Worm (Caenorhabditis elegans): ENCODE results near the gene grd-11.
A peak's percentile ranks its signal among the peaks of the same experiment; 100 is the strongest.

Gene grd-11

DNA sequence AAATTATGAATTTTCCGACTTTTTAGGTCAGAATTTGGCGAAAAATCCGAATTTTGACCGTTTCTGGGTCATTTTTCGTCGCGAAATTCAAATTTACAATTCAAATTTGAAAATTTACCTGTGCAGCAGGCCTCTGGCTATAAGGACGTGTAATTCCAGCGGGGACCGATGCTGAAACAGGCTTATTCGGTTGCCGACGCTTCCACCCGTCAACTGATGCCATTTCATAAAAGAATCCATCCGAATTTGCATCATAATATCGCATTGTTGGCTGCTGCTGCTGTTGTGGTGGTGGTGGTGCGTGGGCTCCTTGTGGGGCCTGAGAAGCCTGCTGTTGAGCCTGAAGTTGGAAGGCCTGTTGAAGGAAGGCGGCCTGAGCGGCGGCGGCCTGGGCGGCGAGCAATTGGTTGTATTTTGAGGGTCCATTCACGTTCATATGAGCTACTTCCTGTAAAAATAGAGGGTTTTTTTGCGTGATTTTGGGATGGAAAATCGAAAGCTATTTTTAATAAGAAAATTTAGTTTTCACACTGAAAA is 43.0 kb downstream of the grd-11 start:
- TF ChIP-seq cebp-1 (GFP tag; IDR thresholded peaks at IDR 0.05): no peak
- TF ChIP-seq cebp-1 (tag; optimal IDR thresholded peaks at IDR 0.05): peak; percentile 13
- no peak for TF ChIP-seq unc-62 (GFP tag; optimal IDR thresholded peaks at IDR 0.05)
- peak; percentile 39; the same call in 1 of the 2 replicates for TF ChIP-seq egrh-3 (GFP tag; IDR thresholded peaks at IDR 0.05)
- no peak for TF ChIP-seq mxl-1 (tag; optimal IDR thresholded peaks at IDR 0.05)
- no peak for TF ChIP-seq D2030.7 (GFP tag; IDR thresholded peaks at IDR 0.05)
- no peak for TF ChIP-seq zim-3 (tag; optimal IDR thresholded peaks at IDR 0.05)
- no peak for TF ChIP-seq attf-3 (GFP tag; conservative IDR thresholded peaks at IDR 0.05)
- no peak for TF ChIP-seq ztf-18 (tag; optimal IDR thresholded peaks at IDR 0.05)
- no peak for TF ChIP-seq ccch-3 (GFP tag; optimal IDR thresholded peaks at IDR 0.05)
- TF ChIP-seq F39B2.1 (GFP tag; IDR thresholded peaks at IDR 0.05): no peak
- no peak for TF ChIP-seq efl-1 (GFP tag; optimal IDR thresholded peaks at IDR 0.05)
- TF ChIP-seq zfh-2 (GFP tag; conservative IDR thresholded peaks at IDR 0.05): peak; percentile 82
- TF ChIP-seq F37B4.10 (GFP tag; IDR thresholded peaks at IDR 0.05): 0 out of 2 replicates have a peak, but pooled peaks have one; percentile 56
- TF ChIP-seq mcd-1 (GFP tag; IDR thresholded peaks at IDR 0.05): 0 out of 2 replicates have a peak, but pooled peaks have one; percentile 11
- no peak for TF ChIP-seq sea-2 (GFP tag; IDR thresholded peaks at IDR 0.05)
- TF ChIP-seq ceh-58 (GFP tag; IDR thresholded peaks at IDR 0.05): no peak
- no peak for TF ChIP-seq lsl-1 (GFP tag; optimal IDR thresholded peaks at IDR 0.05)
- TF ChIP-seq aptf-2 (GFP tag; conservative IDR thresholded peaks at IDR 0.05): no peak
- no peak for TF ChIP-seq Y53G8AR.9 (GFP tag; conservative IDR thresholded peaks at IDR 0.05)
- TF ChIP-seq athp-1 (tag; optimal IDR thresholded peaks at IDR 0.05): no peak
- no peak for TF ChIP-seq tbp1 (GFP tag; optimal IDR thresholded peaks at IDR 0.05)
- TF ChIP-seq ceh-27 (GFP tag; optimal IDR thresholded peaks at IDR 0.05): no peak

- no peak for TF ChIP-seq cebp-1 (GFP tag; IDR thresholded peaks at IDR 0.05)
- no peak for TF ChIP-seq cebp-1 (tag; optimal IDR thresholded peaks at IDR 0.05)
- TF ChIP-seq nhr-27 (tag; optimal IDR thresholded peaks at IDR 0.05): no peak
- TF ChIP-seq aptf-2 (GFP tag; conservative IDR thresholded peaks at IDR 0.05): no peak
- no peak for TF ChIP-seq mes-4 (tag; optimal IDR thresholded peaks at IDR 0.05)
- TF ChIP-seq Y79H2A.3 (GFP tag; conservative IDR thresholded peaks at IDR 0.05): no peak
These were observed 46.3 kb downstream of the grd-11 start for ce11 chrV:20402842-20403241.

- TF ChIP-seq B0261.1 (tag; optimal IDR thresholded peaks at IDR 0.05) (no peak), hlh-26 (GFP tag; conservative IDR thresholded peaks at IDR 0.05) (no peak)
These were observed 50.2 kb downstream of the grd-11 start for ce11 chrV:20406817-20407216.

ce11 chrV:20409016-20409415 is 52.4 kb downstream of the grd-11 start:
- TF ChIP-seq tbx-9 (tag; optimal IDR thresholded peaks at IDR 0.05; ENCODE audit: borderline replicate concordance) (no peak), T07F8.4 (tag; optimal IDR thresholded peaks at IDR 0.05) (no peak), xnd-1 (tag; optimal IDR thresholded peaks at IDR 0.05) (no peak), pha-4 (tag; optimal IDR thresholded peaks at IDR 0.05) (no peak), sdz-38 (tag; optimal IDR thresholded peaks at IDR 0.05) (no peak), rpc-1 (optimal IDR thresholded peaks at IDR 0.05) (no peak), rpc-1 (tag; optimal IDR thresholded peaks at IDR 0.05) (no peak), F39B2.1 (GFP tag; IDR thresholded peaks at IDR 0.05) (no peak), dpl-1 (GFP tag; optimal IDR thresholded peaks at IDR 0.05) (no peak), mel-28 (tag; optimal IDR thresholded peaks at IDR 0.05; ENCODE audit: borderline replicate concordance) (no peak), attf-6 (GFP tag; IDR thresholded peaks at IDR 0.05) (no peak), hmg-1.2 (GFP tag; IDR thresholded peaks at IDR 0.05) (no peak), ceh-91 (GFP tag; IDR thresholded peaks at IDR 0.05) (no peak), snpc-1.1 (tag; optimal IDR thresholded peaks at IDR 0.05; ENCODE audit: insufficient read depth) (no peak), unc-62 (GFP tag; optimal IDR thresholded peaks at IDR 0.05) (no peak), lag-1 (GFP tag; IDR thresholded peaks at IDR 0.05) (no peak), nhr-80 (tag; optimal IDR thresholded peaks at IDR 0.05) (no peak), dpff-1 (tag; optimal IDR thresholded peaks at IDR 0.05) (no peak)

Measured in whole organism, young adult.